Worm (Caenorhabditis elegans): ENCODE results near the gene C06B8.3.

DNA sequence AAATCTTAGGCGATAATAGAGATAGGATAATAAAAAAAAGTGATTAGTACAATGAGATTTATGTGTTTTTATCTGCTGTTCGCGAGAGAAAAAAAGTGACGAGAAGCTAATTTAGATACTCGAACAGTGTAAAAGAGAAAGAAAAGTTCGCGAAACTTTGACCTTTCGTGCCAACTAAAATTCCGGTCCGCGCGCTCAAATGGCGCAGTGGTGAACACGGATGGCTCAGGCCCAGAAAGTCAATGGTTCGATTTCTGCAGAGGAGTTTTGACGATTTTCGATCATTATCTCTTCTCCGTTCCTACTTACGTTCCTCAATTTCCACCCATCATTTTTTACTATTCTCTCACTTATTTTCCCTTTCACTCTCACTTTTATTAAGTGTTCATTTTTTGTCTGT lies 32.0 kb upstream of the C06B8.3 start:
- TF ChIP-seq unc-130 (GFP tag; optimal IDR thresholded peaks at IDR 0.05) (no peak), nhr-120 (GFP tag; IDR thresholded peaks at IDR 0.05) (no peak), xnd-1 (tag; optimal IDR thresholded peaks at IDR 0.05) (no peak), F37B4.10 (GFP tag; IDR thresholded peaks at IDR 0.05) (no peak), lin-26 (GFP tag; IDR thresholded peaks at IDR 0.05) (no peak), T07F8.4 (tag; optimal IDR thresholded peaks at IDR 0.05) (no peak), F55B11.4 (tag; optimal IDR thresholded peaks at IDR 0.05; ENCODE audit: borderline replicate concordance, insufficient read depth) (no peak), unc-62 (GFP tag; optimal IDR thresholded peaks at IDR 0.05) (no peak), sea-2 (GFP tag; IDR thresholded peaks at IDR 0.05) (no peak), ets-4 (GFP tag; optimal IDR thresholded peaks at IDR 0.05) (no peak), let-526 (GFP tag; IDR thresholded peaks at IDR 0.05) (no peak), snpc-4 (GFP tag; optimal IDR thresholded peaks at IDR 0.05) (no peak), snpc-4 (tag; optimal IDR thresholded peaks at IDR 0.05) (no peak)
